Worm (Caenorhabditis elegans) whole organism, L4 larva: Measurements from ENCODE around the gene txt-19.

Experiments used
- ceh-44 ChIP-seq: fragments of 200-800 bp; sonication (Bioruptor generic); IDR thresholded peaks from 2 replicates; pipeline ENCODE4 v1.3.6; 2022; ENCODE audit warnings: missing genetic modification reagents, missing genetic modification characterization, missing compliant biosample characterization
- duxl-1 ChIP-seq: sonication (generic microtip); optimal IDR thresholded peaks from 2 replicates; lab custom pipeline; 2016; ENCODE audit warnings: mild to moderate bottlenecking, missing genetic modification characterization, moderate library complexity, missing compliant biosample characterization; ENCODE audit not compliant: poor library complexity
- hlh-30 ChIP-seq: sonication (generic microtip); optimal IDR thresholded peaks from 2 replicates; lab custom pipeline; 2017; ENCODE audit warnings: antibody characterized with exemption, mild to moderate bottlenecking, missing genetic modification characterization, missing compliant biosample characterization; ENCODE audit not compliant: insufficient read depth
- mep-1 ChIP-seq: fragments of 150-350 bp; sonication (generic microtip); optimal IDR thresholded peaks from 3 replicates; lab custom pipeline; 2014; ENCODE audit warnings: missing biosample characterization, missing genetic modification characterization
- nhr-10 ChIP-seq: fragments of 150-350 bp; optimal IDR thresholded peaks from 2 replicates; lab custom pipeline; 2014; ENCODE audit warnings: missing biosample characterization, missing genetic modification characterization
- nhr-11 ChIP-seq: fragments of 150-350 bp; optimal IDR thresholded peaks from 2 replicates; lab custom pipeline; 2014; ENCODE audit warnings: missing biosample characterization, missing genetic modification characterization
- nhr-6 ChIP-seq: fragments of 150-350 bp; optimal IDR thresholded peaks from 2 replicates; lab custom pipeline; 2014; ENCODE audit warnings: missing biosample characterization, missing genetic modification characterization

- TF ChIP-seq nhr-11 (tag; lab: Kevin White, UChicago), result no peak
- TF ChIP-seq duxl-1 (tag; lab: Kevin White, UChicago), result no peak
- no peak for TF ChIP-seq hlh-30
- TF ChIP-seq nhr-10, result no peak
- TF ChIP-seq mep-1 (tag; lab: Kevin White, UChicago), result peak; percentile 8
- TF ChIP-seq ceh-44 (GFP tag; lab: Robert Waterston, UW), result no peak
- TF ChIP-seq nhr-6 (tag; lab: Kevin White, UChicago), result no peak
Observed at ce11 chrIV:12836208-12836607, 9.5 kb upstream of the txt-19 start, which contains the start of gene M02B1.3.
